Worm (Caenorhabditis elegans): Measurements from ENCODE around the gene sbds-1.

Gene sbds-1

ce11 chrIII:605415-606054, 32.7 kb downstream of the sbds-1 start, which contains the start of the genes Y55B1AR.4 and ttr-7:
Gene Y55B1AR.4, minus strand, starts transcription at chrIII:605515.
Gene ttr-7, plus strand, starts transcription at chrIII:606004.
- no peak for TF ChIP-seq tbx-37 (GFP tag; conservative IDR thresholded peaks at IDR 0.05)
- TF ChIP-seq sea-1 (GFP tag; conservative IDR thresholded peaks at IDR 0.05), result no peak
- TF ChIP-seq ceh-13 (GFP tag; optimal IDR thresholded peaks at IDR 0.05), result no peak
- TF ChIP-seq tbx-11 (GFP tag; IDR thresholded peaks at IDR 0.05), result no peak

- TF ChIP-seq aly-1 (tag; optimal IDR thresholded peaks at IDR 0.05), result no peak
- no peak for TF ChIP-seq flt-1 (GFP tag; IDR thresholded peaks at IDR 0.05)
- TF ChIP-seq ceh-13 (GFP tag; optimal IDR thresholded peaks at IDR 0.05), result no peak
- no peak for TF ChIP-seq ama-1 (optimal IDR thresholded peaks at IDR 0.05)
- TF ChIP-seq hmg-4 (GFP tag; optimal IDR thresholded peaks at IDR 0.05), result no peak
- no peak for TF ChIP-seq tra-4 (tag; optimal IDR thresholded peaks at IDR 0.05)
- no peak for TF ChIP-seq ceh-36 (tag; optimal IDR thresholded peaks at IDR 0.05)
- no peak for TF ChIP-seq F13C5.2 (tag; optimal IDR thresholded peaks at IDR 0.05)
- TF ChIP-seq pes-1 (GFP tag; IDR thresholded peaks at IDR 0.05), result no peak
- no peak for TF ChIP-seq hmbx-1 (tag; optimal IDR thresholded peaks at IDR 0.05)
- no peak for TF ChIP-seq tbx-11 (GFP tag; IDR thresholded peaks at IDR 0.05)
- no peak for TF ChIP-seq B0310.2 (tag; optimal IDR thresholded peaks at IDR 0.05)
- TF ChIP-seq sea-1 (GFP tag; conservative IDR thresholded peaks at IDR 0.05), result no peak
- no peak for TF ChIP-seq scrt-1 (GFP tag; IDR thresholded peaks at IDR 0.05)
- no peak for TF ChIP-seq tbx-37 (GFP tag; conservative IDR thresholded peaks at IDR 0.05)
These were observed 37.8 kb downstream of the sbds-1 start, which contains the start of gene lec-6 for ce11 chrIII:600316-600932. Gene lec-6, minus strand, starts transcription at chrIII:600366.

- TF ChIP-seq hmg-4 (GFP tag; optimal IDR thresholded peaks at IDR 0.05), result no peak
- TF ChIP-seq tra-4 (tag; optimal IDR thresholded peaks at IDR 0.05), result no peak
- TF ChIP-seq aly-1 (tag; optimal IDR thresholded peaks at IDR 0.05), result no peak
- no peak for TF ChIP-seq flt-1 (GFP tag; IDR thresholded peaks at IDR 0.05)
- no peak for TF ChIP-seq ceh-13 (GFP tag; optimal IDR thresholded peaks at IDR 0.05)
- TF ChIP-seq ceh-36 (tag; optimal IDR thresholded peaks at IDR 0.05), result no peak
- no peak for TF ChIP-seq hmbx-1 (tag; optimal IDR thresholded peaks at IDR 0.05)
These were observed 38.9 kb downstream of the sbds-1 start for ce11 chrIII:599279-599678.

ce11 chrIII:598687-599086, 39.5 kb downstream of the sbds-1 start, which contains the start of gene Y55B1AR.2:
Gene Y55B1AR.2, minus strand, starts transcription at chrIII:598787.
- TF ChIP-seq flt-1 (GFP tag; IDR thresholded peaks at IDR 0.05) (no peak), hmbx-1 (tag; optimal IDR thresholded peaks at IDR 0.05) (no peak), ets-7 (tag; optimal IDR thresholded peaks at IDR 0.05) (no peak), tbx-37 (GFP tag; conservative IDR thresholded peaks at IDR 0.05) (no peak)

ce11 chrIII:598168-598567, 40.1 kb downstream of the sbds-1 start:
- TF ChIP-seq flt-1 (GFP tag; IDR thresholded peaks at IDR 0.05), result no peak
- no peak for TF ChIP-seq pes-1 (GFP tag; IDR thresholded peaks at IDR 0.05)
- TF ChIP-seq aly-1 (tag; optimal IDR thresholded peaks at IDR 0.05), result no peak
- TF ChIP-seq sea-1 (GFP tag; conservative IDR thresholded peaks at IDR 0.05), result no peak
- TF ChIP-seq ets-7 (tag; optimal IDR thresholded peaks at IDR 0.05), result no peak
- no peak for TF ChIP-seq tbx-37 (GFP tag; conservative IDR thresholded peaks at IDR 0.05)
- no peak for TF ChIP-seq tra-4 (tag; optimal IDR thresholded peaks at IDR 0.05)
- TF ChIP-seq ceh-13 (GFP tag; optimal IDR thresholded peaks at IDR 0.05), result no peak
- no peak for TF ChIP-seq ceh-36 (tag; optimal IDR thresholded peaks at IDR 0.05)

ce11 chrIII:595449-595848, 42.8 kb downstream of the sbds-1 start:
- TF ChIP-seq tbx-37 (GFP tag; conservative IDR thresholded peaks at IDR 0.05) (no peak), tra-4 (tag; optimal IDR thresholded peaks at IDR 0.05) (no peak), sea-1 (GFP tag; conservative IDR thresholded peaks at IDR 0.05) (no peak), scrt-1 (GFP tag; IDR thresholded peaks at IDR 0.05) (no peak), hnd-1 (tag; optimal IDR thresholded peaks at IDR 0.05) (no peak)

ce11 chrIII:587009-587408, 51.2 kb downstream of the sbds-1 start, which contains the start of gene helq-1:
Gene helq-1, minus strand, starts transcription at chrIII:587109.
- TF ChIP-seq hmg-4 (GFP tag; optimal IDR thresholded peaks at IDR 0.05) (no peak), F13C5.2 (tag; optimal IDR thresholded peaks at IDR 0.05) (no peak), tbx-37 (GFP tag; conservative IDR thresholded peaks at IDR 0.05) (no peak), flt-1 (GFP tag; IDR thresholded peaks at IDR 0.05) (no peak), scrt-1 (GFP tag; IDR thresholded peaks at IDR 0.05) (no peak), B0310.2 (tag; optimal IDR thresholded peaks at IDR 0.05) (no peak), tbx-11 (GFP tag; IDR thresholded peaks at IDR 0.05) (no peak)

Data from whole organism, early embryonic.